Worm (Caenorhabditis elegans) whole organism, mixed stage, embryonic: ENCODE results near the gene B0281.5.
"Not testable (repeated sequence)": the region's sequence is repeated elsewhere in the genome, so short reads cannot be mapped to it uniquely, and the experiment has no call there.

Source experiments
- cnd-1 ChIP-seq: fragments of 200-800 bp; sonication (Bioruptor generic); optimal IDR thresholded peaks from 2 replicates; lab custom pipeline; 2018; ENCODE audit warnings: mild to moderate bottlenecking, missing genetic modification characterization, missing compliant biosample characterization
- drap-1 ChIP-seq: fragments of 200-800 bp; sonication (Bioruptor generic); optimal IDR thresholded peaks from 3 replicates; lab custom pipeline; 2018; ENCODE audit warnings: mild to moderate bottlenecking, missing genetic modification characterization, missing compliant biosample characterization
- hlh-1 ChIP-seq: fragments of 150-350 bp; optimal IDR thresholded peaks from 2 replicates; lab custom pipeline; 2014; ENCODE audit warnings: missing biosample characterization, missing genetic modification reagents, missing genetic modification characterization
- lin-32 ChIP-seq: fragments of 200-800 bp; sonication (Bioruptor generic); optimal IDR thresholded peaks from 2 replicates; lab custom pipeline; 2018; ENCODE audit warnings: mild to moderate bottlenecking, missing genetic modification characterization, missing compliant biosample characterization
- nhr-28 ChIP-seq: fragments of 150-350 bp; optimal IDR thresholded peaks from 2 replicates; lab custom pipeline; 2014; ENCODE audit warnings: missing biosample characterization, missing genetic modification characterization
- pha-4 ChIP-seq: fragments of 150-350 bp; optimal IDR thresholded peaks from 2 replicates; lab custom pipeline; 2018; ENCODE audit warnings: missing biosample characterization, missing genetic modification reagents, missing genetic modification characterization
- zip-8 ChIP-seq: fragments of 150-350 bp; optimal IDR thresholded peaks from 2 replicates; lab custom pipeline; 2014; ENCODE audit warnings: missing biosample characterization, missing genetic modification characterization
- ztf-11 ChIP-seq: fragments of 150-350 bp; optimal IDR thresholded peaks from 2 replicates; lab custom pipeline; 2014; ENCODE audit warnings: missing biosample characterization, missing genetic modification characterization

B0281.5 gene

DNA sequence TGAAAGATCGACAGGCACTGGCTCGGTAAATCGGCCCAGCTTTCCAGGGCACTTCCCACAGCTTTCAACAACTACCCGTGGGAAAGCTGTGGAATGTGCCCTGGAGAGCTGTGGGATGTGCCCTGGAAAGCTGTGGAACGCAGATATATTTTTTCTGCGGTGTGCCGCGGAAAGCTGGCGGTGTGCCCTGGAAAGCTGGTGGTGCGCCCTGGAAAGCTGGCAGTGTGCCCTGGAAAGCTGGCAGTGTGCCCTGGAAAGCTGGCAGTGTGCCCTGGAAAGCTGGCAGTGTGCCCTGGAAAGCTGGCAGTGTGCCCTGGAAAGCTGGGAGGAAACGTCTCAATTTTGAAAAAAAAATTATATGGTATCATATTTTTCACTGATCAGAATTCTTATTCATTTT lies 27.0 kb downstream of the B0281.5 start:
- no peak for TF ChIP-seq ztf-11 (tag; lab: Kevin White, UChicago)
- no peak for TF ChIP-seq drap-1 (GFP tag; lab: Kevin White, UChicago)

DNA sequence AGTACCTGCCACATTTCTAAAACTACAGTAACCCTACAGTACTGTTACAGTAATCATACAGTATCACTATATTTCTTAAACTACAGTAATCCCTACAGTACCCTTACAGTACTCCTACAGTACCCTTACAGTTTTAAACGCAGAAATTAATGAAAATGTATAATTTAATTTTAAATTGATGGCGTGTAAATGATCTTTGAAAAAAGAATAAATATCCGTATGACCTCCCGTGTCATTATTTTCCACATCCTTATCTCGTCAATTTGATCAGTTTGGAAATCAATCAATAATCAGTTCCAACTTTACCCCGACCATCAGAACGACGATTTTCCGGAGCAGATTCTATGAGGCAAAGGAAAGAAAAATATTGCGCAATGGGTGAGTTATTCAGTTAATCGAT lies 45.9 kb downstream of the B0281.5 start, which contains the start of gene K09F6.3:
Gene K09F6.3 (plus strand): TSS at position 301 of the 400 bp plus-strand sequence.
- not testable (repeated sequence) for TF ChIP-seq pha-4, cnd-1, nhr-28 (tag; lab: Kevin White, UChicago)

DNA sequence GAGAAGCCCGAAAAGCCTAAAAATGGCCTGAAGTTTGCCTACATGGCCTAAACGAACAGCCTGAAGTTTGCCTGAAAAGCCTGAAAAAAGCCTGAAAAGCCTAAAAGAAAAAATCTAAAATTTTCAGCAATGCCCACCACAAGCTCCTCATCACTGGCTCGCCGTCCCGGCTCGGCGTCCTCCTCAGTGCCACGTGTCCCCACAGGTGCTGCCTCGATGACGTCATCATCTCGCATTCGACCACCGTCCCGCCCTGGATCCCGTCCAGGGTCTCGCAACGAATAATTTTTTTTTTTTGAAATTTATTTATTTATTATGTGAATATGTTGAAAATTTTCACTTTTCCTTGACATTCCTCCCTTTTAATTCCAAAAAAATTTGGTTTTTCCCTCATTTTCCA lies 47.1 kb downstream of the B0281.5 start:
- TF ChIP-seq hlh-1 = no peak
- peak; percentile 60 for TF ChIP-seq zip-8
- TF ChIP-seq drap-1 (GFP tag; lab: Kevin White, UChicago) = no peak
- TF ChIP-seq, all 35 proteins: peak for 1

DNA sequence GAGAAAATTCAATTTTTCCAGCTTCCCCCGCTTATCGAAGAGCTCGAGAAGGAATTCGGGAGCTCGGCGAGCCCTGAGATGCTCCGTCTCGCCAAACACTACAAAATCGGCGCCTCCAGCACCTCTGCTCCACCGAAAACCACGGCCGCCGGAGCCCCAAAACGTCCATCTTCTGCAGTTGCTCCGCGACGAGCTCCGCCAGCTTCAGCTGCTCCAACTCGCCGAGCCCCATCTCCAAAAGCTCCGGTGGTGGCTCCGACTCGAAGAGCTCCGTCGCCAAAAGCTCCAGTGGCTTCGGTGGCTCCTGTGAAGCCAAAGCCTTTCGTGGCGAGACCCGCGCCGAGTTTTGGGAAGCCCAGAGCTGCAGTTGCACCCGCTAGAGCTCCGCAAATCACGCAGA lies 49.1 kb downstream of the B0281.5 start:
- TF ChIP-seq cnd-1 (tag; lab: Kevin White, UChicago) (no peak), drap-1 (GFP tag; lab: Kevin White, UChicago) (no peak), lin-32 (GFP tag; lab: Kevin White, UChicago) (no peak)
- TF ChIP-seq, all 35 proteins: peak for 0
